Fruit fly (Drosophila melanogaster) whole organism, embryonic: ENCODE data around the gene MFS9.

Experiments
- Aef1 ChIP-seq: fragments of 200-800 bp; sonication (Bioruptor generic); IDR thresholded peaks from 3 replicates; pipeline ENCODE4 v1.3.6; 2022; ENCODE audit warnings: missing biosample characterization, missing genetic modification characterization
- Atf3 ChIP-seq: fragments of 200-800 bp; sonication (Bioruptor generic); optimal IDR thresholded peaks from 3 replicates; lab custom pipeline; 2016; ENCODE audit warnings: missing biosample characterization, missing genetic modification characterization
- CG10543 ChIP-seq: fragments of 200-800 bp; sonication (Bioruptor generic); optimal IDR thresholded peaks from 3 replicates; lab custom pipeline; 2017; ENCODE audit warnings: missing biosample characterization, mild to moderate bottlenecking, missing genetic modification characterization, moderate library complexity
- CG12391 ChIP-seq: fragments of 200-800 bp; sonication (Bioruptor generic); optimal IDR thresholded peaks from 3 replicates; lab custom pipeline; 2018; ENCODE audit warnings: missing biosample characterization, mild to moderate bottlenecking, missing genetic modification characterization, moderate library complexity
- CG12659 ChIP-seq: fragments of 200-800 bp; sonication (Bioruptor generic); optimal IDR thresholded peaks from 3 replicates; lab custom pipeline; 2017; ENCODE audit warnings: mild to moderate bottlenecking, missing biosample characterization, missing genetic modification reagents, missing genetic modification characterization
- CG14014 ChIP-seq: fragments of 200-800 bp; sonication (Bioruptor generic); IDR thresholded peaks from 2 replicates; pipeline ENCODE4 v1.3.6; 2022; ENCODE audit warnings: missing biosample characterization, missing genetic modification characterization
- CG14667 ChIP-seq: fragments of 200-800 bp; sonication (Bioruptor generic); IDR thresholded peaks from 2 replicates; pipeline ENCODE4 v1.3.6; 2022; ENCODE audit warnings: missing biosample characterization, missing genetic modification characterization
- CG14965 ChIP-seq: fragments of 200-800 bp; sonication (Bioruptor generic); optimal IDR thresholded peaks from 2 replicates; lab custom pipeline; 2016; ENCODE audit warnings: missing biosample characterization, missing genetic modification characterization, borderline replicate concordance
- CG15269 ChIP-seq: fragments of 200-800 bp; sonication (Bioruptor generic); optimal IDR thresholded peaks from 2 replicates; lab custom pipeline; 2018; ENCODE audit warnings: missing biosample characterization, mild to moderate bottlenecking, missing genetic modification characterization, moderate library complexity
- CG17802 ChIP-seq: fragments of 200-800 bp; sonication (Bioruptor generic); optimal IDR thresholded peaks from 2 replicates; lab custom pipeline; 2018; ENCODE audit warnings: missing biosample characterization, mild to moderate bottlenecking, missing genetic modification characterization, moderate library complexity
- CG2889 ChIP-seq: fragments of 200-800 bp; sonication (Bioruptor generic); IDR thresholded peaks from 3 replicates; pipeline ENCODE4 v1.3.6; 2022; ENCODE audit warnings: missing biosample characterization, missing genetic modification characterization
- CG30020 ChIP-seq: fragments of 200-800 bp; optimal IDR thresholded peaks from 2 replicates; lab custom pipeline; 2019; ENCODE audit warnings: missing biosample characterization, mild to moderate bottlenecking, missing genetic modification characterization, moderate library complexity
- CG31441 ChIP-seq: fragments of 200-800 bp; sonication (Bioruptor generic); IDR thresholded peaks from 2 replicates; pipeline ENCODE4 v1.3.6; 2022; ENCODE audit warnings: missing biosample characterization, missing genetic modification characterization
- CG33557 ChIP-seq: fragments of 200-800 bp; sonication (Bioruptor generic); optimal IDR thresholded peaks from 2 replicates; lab custom pipeline; 2019; ENCODE audit warnings: missing biosample characterization, mild to moderate bottlenecking, missing genetic modification characterization, moderate library complexity
- CG3726 ChIP-seq: fragments of 200-800 bp; sonication (Bioruptor generic); IDR thresholded peaks from 3 replicates; pipeline ENCODE4, ENCODE4 v1.3.6; 2022; ENCODE audit warnings: missing biosample characterization, missing genetic modification characterization
- CG6765 ChIP-seq: fragments of 200-800 bp; sonication (Bioruptor generic); optimal IDR thresholded peaks from 3 replicates; lab custom pipeline; 2017; ENCODE audit warnings: missing biosample characterization, mild to moderate bottlenecking, missing genetic modification characterization
- CG6791 ChIP-seq: fragments of 200-800 bp; sonication (Bioruptor generic); IDR thresholded peaks from 3 replicates; pipeline ENCODE4 v1.3.6; 2022; ENCODE audit warnings: missing biosample characterization, missing genetic modification characterization; ENCODE audit not compliant: partially characterized antibody
- CG7839 ChIP-seq: fragments of 200-800 bp; sonication (Bioruptor generic); optimal IDR thresholded peaks from 3 replicates; lab custom pipeline; 2018; ENCODE audit warnings: missing biosample characterization, mild to moderate bottlenecking, missing genetic modification characterization, moderate library complexity
- CG7987 ChIP-seq: fragments of 200-800 bp; sonication (Bioruptor generic); optimal IDR thresholded peaks from 2 replicates; lab custom pipeline; 2018; ENCODE audit warnings: missing biosample characterization, mild to moderate bottlenecking, missing genetic modification characterization, moderate library complexity
- CG8765 ChIP-seq: fragments of 200-800 bp; sonication (Bioruptor generic); IDR thresholded peaks from 2 replicates; pipeline ENCODE4 v1.3.6; 2022; ENCODE audit warnings: missing biosample characterization, missing genetic modification characterization
- CG9876 ChIP-seq: fragments of 200-800 bp; sonication (Bioruptor generic); optimal IDR thresholded peaks from 2 replicates; lab custom pipeline; 2016; ENCODE audit warnings: missing biosample characterization, missing genetic modification characterization
- Dip2 ChIP-seq: fragments of 200-800 bp; sonication (Bioruptor generic); IDR thresholded peaks from 2 replicates; pipeline ENCODE4 v1.3.6; 2022; ENCODE audit warnings: missing biosample characterization, missing genetic modification characterization
- Hsf ChIP-seq: fragments of 200-800 bp; sonication (Bioruptor generic); optimal IDR thresholded peaks from 3 replicates; lab custom pipeline; 2016; ENCODE audit warnings: missing biosample characterization, missing genetic modification characterization
- Med ChIP-seq: fragments of 200-800 bp; sonication (Bioruptor generic); peaks from one replicate; lab custom pipeline; 2016; ENCODE audit warnings: missing biosample characterization, missing genetic modification characterization, mild to moderate bottlenecking, inconsistent platforms, moderate library complexity
- Xrp1 ChIP-seq: fragments of 200-800 bp; sonication (Bioruptor generic); IDR thresholded peaks from 2 replicates; pipeline ENCODE4 v1.3.6; 2022; ENCODE audit warnings: missing biosample characterization, missing genetic modification characterization
- ab ChIP-seq: fragments of 200-800 bp; sonication (Bioruptor generic); optimal IDR thresholded peaks from 2 replicates; lab custom pipeline; 2016; ENCODE audit warnings: missing biosample characterization, missing genetic modification characterization
- amos ChIP-seq: fragments of 200-800 bp; sonication (Bioruptor generic); IDR thresholded peaks from 2 replicates; pipeline ENCODE4 v1.3.6; 2022; ENCODE audit warnings: missing biosample characterization, missing genetic modification characterization; ENCODE audit not compliant: partially characterized antibody
- ase ChIP-seq: fragments of 200-800 bp; sonication (Bioruptor generic); IDR thresholded peaks from 3 replicates; pipeline ENCODE4 v1.3.6; 2022; ENCODE audit warnings: missing biosample characterization, missing genetic modification characterization
- chinmo ChIP-seq: fragments of 200-800 bp; sonication (Bioruptor generic); IDR thresholded peaks from 4 replicates; pipeline ENCODE4 v1.3.6; 2022; ENCODE audit warnings: missing biosample characterization, missing genetic modification characterization; ENCODE audit not compliant: partially characterized antibody
- ci ChIP-seq: fragments of 200-800 bp; sonication (Bioruptor generic); IDR thresholded peaks from 3 replicates; pipeline ENCODE4 v1.3.6; 2022; ENCODE audit warnings: missing biosample characterization, missing genetic modification characterization
- da ChIP-seq: fragments of 200-800 bp; sonication (Bioruptor generic); optimal IDR thresholded peaks from 2 replicates; lab custom pipeline; 2016; ENCODE audit warnings: missing biosample characterization, missing genetic modification characterization
- dm ChIP-seq: fragments of 200-800 bp; sonication (Bioruptor generic); optimal IDR thresholded peaks from 3 replicates; lab custom pipeline; 2016; ENCODE audit warnings: missing biosample characterization, missing genetic modification characterization
- ems ChIP-seq: fragments of 200-800 bp; sonication (Bioruptor generic); optimal IDR thresholded peaks from 3 replicates; lab custom pipeline; 2016; ENCODE audit warnings: missing biosample characterization, missing genetic modification characterization
- gcm ChIP-seq: fragments of 200-800 bp; sonication (Bioruptor generic); optimal IDR thresholded peaks from 2 replicates; lab custom pipeline; 2019; ENCODE audit warnings: missing biosample characterization, mild to moderate bottlenecking, missing genetic modification characterization, moderate library complexity
- ind ChIP-seq: fragments of 200-800 bp; sonication (Bioruptor generic); optimal IDR thresholded peaks from 3 replicates; lab custom pipeline; 2016; ENCODE audit warnings: missing biosample characterization, missing genetic modification characterization
- kah ChIP-seq: fragments of 200-800 bp; sonication (Bioruptor generic); optimal IDR thresholded peaks from 2 replicates; lab custom pipeline; 2018; ENCODE audit warnings: missing biosample characterization, mild to moderate bottlenecking, missing genetic modification characterization
- knrl ChIP-seq: fragments of 200-800 bp; sonication (Bioruptor generic); IDR thresholded peaks from 3 replicates; pipeline ENCODE4 v1.3.6; 2022; ENCODE audit warnings: missing biosample characterization, missing genetic modification characterization; ENCODE audit not compliant: partially characterized antibody
- lola ChIP-seq, 3 experiments: fragments of >200 bp in 2 of 3; fragments of 200-800 bp in 1 of 3; sonication (Bioruptor generic) in 1 of 3; optimal IDR thresholded peaks; 2 replicates each; lab custom pipeline; 2017 to 2019; ENCODE audit warnings: missing biosample characterization in 3 of 3, missing genetic modification characterization in 3 of 3, mild to moderate bottlenecking in 1 of 3, moderate library complexity in 1 of 3
- mam ChIP-seq: fragments of 200-800 bp; sonication (Bioruptor generic); optimal IDR thresholded peaks from 3 replicates; lab custom pipeline; 2016; ENCODE audit warnings: missing biosample characterization, missing genetic modification characterization
- p53 ChIP-seq: fragments of 200-800 bp; sonication (Bioruptor generic); optimal IDR thresholded peaks from 2 replicates; lab custom pipeline; 2016; ENCODE audit warnings: missing biosample characterization, missing genetic modification characterization
- pb ChIP-seq: fragments of 200-800 bp; sonication (Bioruptor generic); optimal IDR thresholded peaks from 3 replicates; lab custom pipeline; 2016; ENCODE audit warnings: missing biosample characterization, missing genetic modification characterization
- rib ChIP-seq: fragments of 200-800 bp; sonication (Bioruptor generic); IDR thresholded peaks from 2 replicates; pipeline ENCODE4 v1.3.6; 2022; ENCODE audit warnings: missing biosample characterization, missing genetic modification characterization
- row ChIP-seq: fragments of 200-800 bp; sonication (Bioruptor generic); IDR thresholded peaks from 3 replicates; pipeline ENCODE4 v1.3.6; 2022; ENCODE audit warnings: missing biosample characterization, missing genetic modification characterization
- run ChIP-seq: fragments of 200-800 bp; sonication (Bioruptor generic); optimal IDR thresholded peaks from 3 replicates; lab custom pipeline; 2018; ENCODE audit warnings: missing biosample characterization, mild to moderate bottlenecking, missing genetic modification characterization
- trem ChIP-seq: fragments of 200-800 bp; optimal IDR thresholded peaks from 3 replicates; lab custom pipeline; 2019; ENCODE audit warnings: missing biosample characterization, mild to moderate bottlenecking, missing genetic modification characterization, moderate library complexity
- trh ChIP-seq: fragments of 200-800 bp; sonication (Bioruptor generic); optimal IDR thresholded peaks from 2 replicates; lab custom pipeline; 2016; ENCODE audit warnings: missing biosample characterization, missing genetic modification characterization
- twi ChIP-seq: fragments of 200-800 bp; optimal IDR thresholded peaks from 2 replicates; lab custom pipeline; 2019; ENCODE audit warnings: missing biosample characterization, mild to moderate bottlenecking, missing genetic modification characterization, moderate library complexity
- unc-4 ChIP-seq: fragments of 200-800 bp; sonication (Bioruptor generic); IDR thresholded peaks from 2 replicates; pipeline ENCODE4 v1.3.6; 2022; ENCODE audit warnings: missing biosample characterization, missing genetic modification characterization; ENCODE audit not compliant: partially characterized antibody
- vvl ChIP-seq: fragments of 200-800 bp; sonication (Bioruptor generic); IDR thresholded peaks from 2 replicates; pipeline ENCODE4 v1.3.6; 2022; ENCODE audit warnings: missing biosample characterization, missing genetic modification characterization

MFS9 gene

DNA sequence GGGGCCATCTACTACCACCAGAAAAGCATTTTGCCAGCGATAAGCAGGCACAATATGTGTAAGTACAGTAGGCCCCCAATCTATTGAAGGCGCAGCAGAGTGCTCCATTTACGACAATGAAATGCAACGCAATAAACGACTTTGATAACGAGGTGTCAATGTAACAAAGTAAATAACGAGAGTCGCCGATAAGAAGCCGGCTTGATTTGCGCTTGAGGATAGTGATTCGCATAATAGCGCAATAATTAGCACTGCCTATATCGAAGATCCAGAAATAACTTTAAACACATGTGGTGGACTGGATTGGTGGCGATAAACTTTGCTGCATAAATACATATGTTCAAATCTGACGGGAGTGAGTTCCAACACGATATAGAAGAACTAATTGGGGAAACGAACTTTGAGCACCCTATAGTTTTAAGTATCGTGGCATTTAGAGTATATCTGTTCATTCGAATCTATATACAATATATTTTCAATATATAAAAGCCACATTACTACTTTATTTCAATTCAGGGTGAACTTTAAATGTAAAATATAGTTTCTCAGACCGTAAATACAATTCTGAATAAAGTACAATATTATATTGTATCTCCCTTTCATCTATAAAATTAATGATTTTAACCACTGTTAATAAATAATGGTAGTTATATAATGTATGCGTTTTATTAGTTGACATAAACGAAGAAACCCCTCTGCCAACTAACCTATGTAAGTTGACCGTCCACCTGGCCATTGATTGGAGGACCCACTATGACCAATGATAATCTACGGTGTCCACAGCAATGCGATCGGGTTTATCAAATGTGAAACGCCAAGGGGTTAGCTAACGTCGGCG is 37.0 kb upstream of the MFS9 start (continued):
- TF ChIP-seq ci = 0 out of 3 replicates have a peak, but pooled peaks have one; percentile 10
- peak in 1 of 3 experiments; percentile 32 for TF ChIP-seq lola (GFP tag; optimal IDR thresholded peaks at IDR 0.05; lab: Kevin White, UChicago)
- peak; percentile 20 for TF ChIP-seq CG7987
- TF ChIP-seq rib (GFP tag; lab: Robert Waterston, UW) = peak; percentile 59
- TF ChIP-seq Xrp1 (GFP tag; lab: Robert Waterston, UW) = no peak
- no peak for TF ChIP-seq CG30020 (tag; lab: Kevin White, UChicago)
- TF ChIP-seq CG15269 (tag; lab: Kevin White, UChicago) = no peak
- no peak for TF ChIP-seq CG6791 (GFP tag; lab: Robert Waterston, UW)
- peak; percentile 66 for TF ChIP-seq row (GFP tag; lab: Robert Waterston, UW)
- no peak for TF ChIP-seq p53
- TF ChIP-seq vvl (GFP tag; lab: Robert Waterston, UW) = peak; percentile 34
- peak; percentile 79 for TF ChIP-seq Med (GFP tag; lab: Kevin White, UChicago)
- no peak for TF ChIP-seq ems (GFP tag; lab: Kevin White, UChicago)
- no peak for TF ChIP-seq CG7839 (tag; lab: Kevin White, UChicago)
- TF ChIP-seq CG14965 (GFP tag; lab: Kevin White, UChicago) = no peak
- no peak for TF ChIP-seq unc-4 (GFP tag; lab: Robert Waterston, UW)
- TF ChIP-seq CG12391 (tag; lab: Kevin White, UChicago) = no peak
- no peak for TF ChIP-seq amos (GFP tag; lab: Robert Waterston, UW)
- TF ChIP-seq mam (GFP tag; lab: Kevin White, UChicago) = no peak
- no peak for TF ChIP-seq pb (GFP tag; lab: Kevin White, UChicago)
- TF ChIP-seq CG9876 = no peak
- TF ChIP-seq ind (GFP tag; lab: Kevin White, UChicago) = peak; percentile 26
- TF ChIP-seq Dip2 (GFP tag; lab: Robert Waterston, UW) = no peak
- no peak; the same call in 2 of the 3 replicates for TF ChIP-seq ase (GFP tag; lab: Robert Waterston, UW)
- TF ChIP-seq Aef1 (GFP tag; lab: Robert Waterston, UW) = no peak
- TF ChIP-seq CG33557 (GFP tag; lab: Kevin White, UChicago) = no peak
- TF ChIP-seq trh (GFP tag; lab: Kevin White, UChicago) = no peak
- no peak for TF ChIP-seq CG2889 (GFP tag; lab: Robert Waterston, UW)
- peak; percentile 56 for TF ChIP-seq twi (tag; lab: Kevin White, UChicago)
- 0 out of 4 replicates have a peak, but pooled peaks have one; percentile 34 for TF ChIP-seq chinmo (GFP tag; lab: Robert Waterston, UW)
- no peak for TF ChIP-seq gcm (GFP tag; lab: Kevin White, UChicago)
- no peak for TF ChIP-seq CG8765 (GFP tag; lab: Robert Waterston, UW)
- no peak for TF ChIP-seq CG31441 (GFP tag; lab: Robert Waterston, UW)
- TF ChIP-seq run (tag; lab: Kevin White, UChicago) = no peak
- no peak for TF ChIP-seq dm (GFP tag; lab: Kevin White, UChicago)
- TF ChIP-seq CG14667 (GFP tag; lab: Robert Waterston, UW) = no peak
- TF ChIP-seq CG14014 (GFP tag; lab: Robert Waterston, UW) = no peak
- no peak for TF ChIP-seq CG17802 (tag; lab: Kevin White, UChicago)
- no peak for TF ChIP-seq da (GFP tag; lab: Kevin White, UChicago)
- no peak for TF ChIP-seq trem (tag; lab: Kevin White, UChicago)
- no peak for TF ChIP-seq Atf3 (GFP tag; lab: Kevin White, UChicago)
- no peak for TF ChIP-seq ab
- TF ChIP-seq knrl = no peak
- TF ChIP-seq CG3726 (GFP tag; lab: Robert Waterston, UW) = no peak
- peak; percentile 35 for TF ChIP-seq CG10543 (GFP tag; lab: Kevin White, UChicago)
- no peak for TF ChIP-seq kah (GFP tag; lab: Kevin White, UChicago)
- TF ChIP-seq Hsf = no peak
- no peak for TF ChIP-seq CG6765
- no peak for TF ChIP-seq CG12659 (GFP tag; lab: Kevin White, UChicago)
